Worm (Caenorhabditis elegans) whole organism, young adult: ENCODE results near the gene umps-1.
A peak's percentile ranks its signal among the peaks of the same experiment; 100 is the strongest.

ENCODE experiments used
- D2030.7 ChIP-seq: fragments of 200-800 bp; sonication (Bioruptor generic); IDR thresholded peaks from 2 replicates; pipeline ENCODE4 v1.3.6; 2022; ENCODE audit warnings: missing genetic modification reagents, missing genetic modification characterization, missing compliant biosample characterization
- F33H1.4 ChIP-seq: fragments of 200-800 bp; sonication (Bioruptor generic); IDR thresholded peaks from 2 replicates; pipeline ENCODE4 v1.3.6; 2022; ENCODE audit warnings: missing genetic modification reagents, missing genetic modification characterization, missing compliant biosample characterization
- F49E8.2 ChIP-seq: sonication (generic microtip); optimal IDR thresholded peaks from 3 replicates; lab custom pipeline; 2017; ENCODE audit warnings: missing genetic modification characterization, mild to moderate bottlenecking, missing compliant biosample characterization, antibody characterized with exemption, moderate library complexity; ENCODE audit not compliant: insufficient read depth
- F57A8.1 ChIP-seq: fragments of 200-800 bp; sonication (Bioruptor generic); optimal IDR thresholded peaks from 2 replicates; lab custom pipeline; 2018; ENCODE audit warnings: mild to moderate bottlenecking, missing genetic modification characterization, moderate library complexity, missing compliant biosample characterization
- F57C9.4 ChIP-seq: sonication (generic microtip); optimal IDR thresholded peaks from 2 replicates; lab custom pipeline; 2017; ENCODE audit warnings: mild to moderate bottlenecking, missing genetic modification characterization, missing compliant biosample characterization
- Y53G8AR.9 ChIP-seq: fragments of 200-800 bp; sonication (Bioruptor generic); conservative IDR thresholded peaks from 2 replicates; pipeline ENCODE4 v1.3.6; 2022; ENCODE audit warnings: missing genetic modification reagents, missing genetic modification characterization, missing compliant biosample characterization
- Y56A3A.18 ChIP-seq: fragments of 200-800 bp; sonication (Bioruptor generic); IDR thresholded peaks from 2 replicates; pipeline ENCODE4 v1.3.6; 2022; ENCODE audit warnings: missing genetic modification reagents, missing genetic modification characterization, missing compliant biosample characterization
- Y79H2A.3 ChIP-seq: fragments of 200-800 bp; sonication (Bioruptor generic); conservative IDR thresholded peaks from 2 replicates; pipeline ENCODE4 v1.3.6; 2022; ENCODE audit warnings: missing genetic modification reagents, missing genetic modification characterization, missing compliant biosample characterization
- attf-5 ChIP-seq: fragments of 200-800 bp; sonication (Bioruptor generic); optimal IDR thresholded peaks from 2 replicates; lab custom pipeline; 2018; ENCODE audit warnings: mild to moderate bottlenecking, missing genetic modification characterization, missing compliant biosample characterization
- cebp-1 ChIP-seq, 2 experiments: fragments of 200-800 bp in 1 of 2; sonication (Bioruptor generic) in 1 of 2; sonication (generic microtip) in 1 of 2; IDR thresholded peaks in 1 of 2; optimal IDR thresholded peaks in 1 of 2; 2 replicates each; pipeline versions ENCODE4 v1.3.6 to Lab custom; 2017 to 2022; ENCODE audit warnings: missing compliant biosample characterization in 2 of 2, missing genetic modification characterization in 2 of 2, mild to moderate bottlenecking in 1 of 2, missing genetic modification reagents in 1 of 2, moderate library complexity in 1 of 2
- ceh-27 ChIP-seq: fragments of 200-800 bp; sonication (Bioruptor generic); optimal IDR thresholded peaks from 2 replicates; lab custom pipeline; 2018; ENCODE audit warnings: mild to moderate bottlenecking, missing genetic modification characterization, moderate library complexity, missing compliant biosample characterization
- ceh-40 ChIP-seq: fragments of 200-800 bp; sonication (Bioruptor generic); IDR thresholded peaks from 2 replicates; pipeline ENCODE4 v1.3.6; 2022; ENCODE audit warnings: missing genetic modification characterization, missing compliant biosample characterization
- chd-7 ChIP-seq: sonication (generic microtip); optimal IDR thresholded peaks from 2 replicates; lab custom pipeline; 2016; ENCODE audit warnings: mild to moderate bottlenecking, missing genetic modification characterization, moderate library complexity, missing compliant biosample characterization
- die-1 ChIP-seq: sonication (generic microtip); optimal IDR thresholded peaks from 2 replicates; lab custom pipeline; 2016; ENCODE audit warnings: missing genotype, mild to moderate bottlenecking, missing genetic modification characterization, missing compliant biosample characterization
- dpl-1 ChIP-seq: fragments of 150-350 bp; optimal IDR thresholded peaks from 2 replicates; lab custom pipeline; 2014; ENCODE audit warnings: missing biosample characterization, missing genetic modification reagents, missing genetic modification characterization
- efl-1 ChIP-seq: fragments of 150-350 bp; optimal IDR thresholded peaks from 2 replicates; lab custom pipeline; 2014; ENCODE audit warnings: missing biosample characterization, missing genetic modification reagents, missing genetic modification characterization
- ekl-4 ChIP-seq: fragments of 200-800 bp; sonication (Bioruptor generic); IDR thresholded peaks from 2 replicates; pipeline ENCODE4 v1.3.6; 2022; ENCODE audit warnings: missing genetic modification reagents, missing genetic modification characterization, missing compliant biosample characterization
- hlh-12 ChIP-seq: sonication (generic microtip); optimal IDR thresholded peaks from 2 replicates; lab custom pipeline; 2016; ENCODE audit warnings: missing genetic modification characterization, missing compliant biosample characterization
- hlh-26 ChIP-seq: fragments of 200-800 bp; sonication (Bioruptor generic); conservative IDR thresholded peaks from 2 replicates; pipeline ENCODE4 v1.3.6; 2022; ENCODE audit warnings: missing genetic modification reagents, missing genetic modification characterization, missing compliant biosample characterization
- hmg-1.2 ChIP-seq: fragments of 200-800 bp; sonication (Bioruptor generic); IDR thresholded peaks from 2 replicates; pipeline ENCODE4 v1.3.6; 2022; ENCODE audit warnings: missing genetic modification reagents, missing genetic modification characterization, missing compliant biosample characterization
- let-607 ChIP-seq, 2 experiments: fragments of 200-800 bp in 1 of 2; sonication (Bioruptor generic) in 1 of 2; sonication (generic microtip) in 1 of 2; optimal IDR thresholded peaks; 2 replicates each; lab custom pipeline; 2016 to 2018; ENCODE audit warnings: mild to moderate bottlenecking in 2 of 2, missing compliant biosample characterization in 2 of 2, missing genetic modification characterization in 2 of 2, moderate library complexity in 2 of 2, missing genotype in 1 of 2
- lin-35 ChIP-seq, 3 experiments: fragments of 150-350 bp in 2 of 3; sonication (generic microtip) in 1 of 3; optimal IDR thresholded peaks; 2 replicates each; lab custom pipeline; 2014 to 2018; ENCODE audit warnings: missing biosample characterization in 3 of 3, missing genetic modification characterization in 3 of 3, missing genetic modification reagents in 3 of 3
- lin-40 ChIP-seq: sonication (generic microtip); optimal IDR thresholded peaks from 2 replicates; lab custom pipeline; 2016; ENCODE audit warnings: missing genetic modification characterization, mild to moderate bottlenecking, missing compliant biosample characterization, missing genotype, missing genetic modification reagents
- lin-54 ChIP-seq: fragments of 200-800 bp; sonication (Bioruptor generic); optimal IDR thresholded peaks from 2 replicates; lab custom pipeline; 2018; ENCODE audit warnings: mild to moderate bottlenecking, missing genetic modification characterization, missing compliant biosample characterization
- lsl-1 ChIP-seq: fragments of 200-800 bp; sonication (Bioruptor generic); optimal IDR thresholded peaks from 2 replicates; lab custom pipeline; 2018; ENCODE audit warnings: mild to moderate bottlenecking, missing genetic modification characterization, moderate library complexity, missing compliant biosample characterization
- madf-6 ChIP-seq: fragments of 200-800 bp; sonication (Bioruptor generic); IDR thresholded peaks from 2 replicates; pipeline ENCODE4 v1.3.6; 2022; ENCODE audit warnings: missing genetic modification reagents, missing genetic modification characterization, missing compliant biosample characterization
- mcd-1 ChIP-seq: fragments of 200-800 bp; sonication (Bioruptor generic); IDR thresholded peaks from 2 replicates; pipeline ENCODE4 v1.3.6; 2022; ENCODE audit warnings: missing genetic modification reagents, missing genetic modification characterization, missing compliant biosample characterization
- nfya-2 ChIP-seq: fragments of 200-800 bp; sonication (Bioruptor generic); IDR thresholded peaks from 2 replicates; pipeline ENCODE4 v1.3.6; 2022; ENCODE audit warnings: missing genetic modification reagents, missing genetic modification characterization, missing compliant biosample characterization
- snpc-1.3 ChIP-seq: sonication (generic microtip); optimal IDR thresholded peaks from 2 replicates; lab custom pipeline; 2017; ENCODE audit warnings: missing genetic modification characterization, mild to moderate bottlenecking, missing compliant biosample characterization, antibody characterized with exemption, moderate library complexity, missing genotype, missing genetic modification reagents; ENCODE audit not compliant: insufficient read depth
- snpc-3.4 ChIP-seq: sonication (generic microtip); optimal IDR thresholded peaks from 2 replicates; lab custom pipeline; 2017; ENCODE audit warnings: missing genetic modification characterization, mild to moderate bottlenecking, missing compliant biosample characterization, antibody characterized with exemption, moderate library complexity, missing genotype, missing genetic modification reagents
- snpc-4 ChIP-seq, 5 experiments: fragments of 150-350 bp in 1 of 5; sonication (generic microtip) in 4 of 5; optimal IDR thresholded peaks; 2 replicates each; lab custom pipeline; 2014 to 2018; ENCODE audit warnings: missing genetic modification characterization in 5 of 5, missing biosample characterization in 3 of 5, antibody characterized with exemption in 2 of 5, mild to moderate bottlenecking in 2 of 5, missing compliant biosample characterization in 2 of 5, missing genotype in 2 of 5, moderate library complexity in 2 of 5, missing genetic modification reagents in 1 of 5
- somi-1 ChIP-seq: fragments of 200-800 bp; sonication (Bioruptor generic); optimal IDR thresholded peaks from 2 replicates; lab custom pipeline; 2018; ENCODE audit warnings: mild to moderate bottlenecking, missing genetic modification characterization, missing compliant biosample characterization
- tlf-1 ChIP-seq: fragments of 200-800 bp; sonication (Bioruptor generic); optimal IDR thresholded peaks from 2 replicates; lab custom pipeline; 2018; ENCODE audit warnings: mild to moderate bottlenecking, missing genetic modification characterization, missing compliant biosample characterization
- unc-130 ChIP-seq: sonication (generic microtip); optimal IDR thresholded peaks from 2 replicates; lab custom pipeline; 2016; ENCODE audit warnings: missing genetic modification reagents, missing genetic modification characterization, missing compliant biosample characterization
- xnd-1 ChIP-seq: sonication (generic microtip); optimal IDR thresholded peaks from 2 replicates; lab custom pipeline; 2016; ENCODE audit warnings: missing genotype, missing genetic modification reagents, missing genetic modification characterization, missing compliant biosample characterization
- zfh-2 ChIP-seq: fragments of 200-800 bp; sonication (Bioruptor generic); conservative IDR thresholded peaks from 2 replicates; pipeline ENCODE4 v1.3.6; 2022; ENCODE audit warnings: missing genetic modification reagents, missing genetic modification characterization, missing compliant biosample characterization
- zim-3 ChIP-seq: sonication (generic microtip); optimal IDR thresholded peaks from 2 replicates; lab custom pipeline; 2017; ENCODE audit warnings: mild to moderate bottlenecking, missing genetic modification characterization, moderate library complexity, missing compliant biosample characterization
- ztf-6 ChIP-seq: fragments of 200-800 bp; sonication (Bioruptor generic); IDR thresholded peaks from 2 replicates; pipeline ENCODE4 v1.3.6; 2022; ENCODE audit warnings: missing genetic modification reagents, missing genetic modification characterization, missing compliant biosample characterization

umps-1 gene

DNA sequence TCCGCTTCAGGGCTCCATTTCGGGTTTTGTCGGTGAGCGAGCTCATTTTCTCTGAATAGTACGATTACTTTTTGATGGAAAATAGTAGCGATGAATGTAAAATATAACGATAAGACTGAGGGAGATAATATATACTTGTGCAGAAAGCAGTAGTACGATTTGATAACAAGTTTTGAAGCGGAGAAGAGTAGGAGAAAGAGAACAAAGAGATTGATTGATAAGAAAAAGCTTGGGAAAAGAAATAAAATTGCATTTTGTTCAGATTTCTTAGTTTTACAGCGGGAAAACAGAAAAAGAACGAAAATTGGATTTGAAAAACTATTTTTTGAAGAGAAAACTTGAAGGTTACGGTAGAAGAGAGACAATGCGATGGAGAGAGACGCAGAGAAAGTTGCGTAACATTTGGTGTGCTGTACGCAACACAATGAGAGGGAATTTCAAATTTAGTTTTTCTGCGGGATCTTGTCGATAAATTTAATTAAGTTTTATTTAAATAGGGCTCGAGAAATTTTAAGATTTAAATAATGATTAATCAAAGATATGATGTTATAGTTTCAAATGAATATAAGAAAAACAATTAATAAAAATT, at the start of gene umps-1:
Gene umps-1, minus strand, starts transcription at position 51 of the 589 bp plus-strand sequence.
- TF ChIP-seq xnd-1 (tag; lab: Kevin White, UChicago) (no peak), F49E8.2 (tag; lab: Kevin White, UChicago) (peak; percentile 47), cebp-1 (GFP tag; IDR thresholded peaks at IDR 0.05; lab: Robert Waterston, UW) (no peak), cebp-1 (tag; optimal IDR thresholded peaks at IDR 0.05; lab: Kevin White, UChicago) (peak; percentile 76), ceh-40 (GFP tag; lab: Robert Waterston, UW) (no peak), D2030.7 (GFP tag; lab: Robert Waterston, UW) (0 out of 2 replicates have a peak, but pooled peaks have one; percentile 28), snpc-1.3 (tag; lab: Kevin White, UChicago) (peak; percentile 35), snpc-3.4 (tag; lab: Kevin White, UChicago) (no peak), mcd-1 (GFP tag; lab: Robert Waterston, UW) (peak; percentile 70), somi-1 (GFP tag; lab: Kevin White, UChicago) (no peak), Y79H2A.3 (GFP tag; lab: Robert Waterston, UW) (no peak), lsl-1 (GFP tag; lab: Kevin White, UChicago) (peak; percentile 77), let-607 (tag; optimal IDR thresholded peaks at IDR 0.05; lab: Kevin White, UChicago) (peak in 1 of 2 experiments; percentile 18), unc-130 (no peak), nfya-2 (GFP tag; lab: Robert Waterston, UW) (no peak), lin-40 (tag; lab: Kevin White, UChicago) (peak; percentile 38), hmg-1.2 (peak; percentile 99), tlf-1 (GFP tag; lab: Kevin White, UChicago) (peak; percentile 23), lin-35 (GFP tag; optimal IDR thresholded peaks at IDR 0.05; lab: Kevin White, UChicago) (peak in 2 of 3 experiments; percentile 10 to 93), ekl-4 (0 out of 2 replicates have a peak, but pooled peaks have one; percentile 29), lin-54 (GFP tag; lab: Kevin White, UChicago) (peak; percentile 95), ceh-27 (GFP tag; lab: Kevin White, UChicago) (peak; percentile 38), F57A8.1 (GFP tag; lab: Kevin White, UChicago) (no peak), madf-6 (GFP tag; lab: Robert Waterston, UW) (peak; percentile 65), attf-5 (GFP tag; lab: Kevin White, UChicago) (peak; percentile 24), F33H1.4 (GFP tag; lab: Robert Waterston, UW) (peak; percentile 46; the same call in 1 of the 2 replicates), snpc-4 (GFP tag; optimal IDR thresholded peaks at IDR 0.05; lab: Kevin White, UChicago) (no peak), snpc-4 (tag; optimal IDR thresholded peaks at IDR 0.05; lab: Kevin White, UChicago) (peak in 1 of 4 experiments; percentile 28), ztf-6 (GFP tag; lab: Robert Waterston, UW) (no peak), hlh-12 (no peak), dpl-1 (GFP tag; lab: Kevin White, UChicago) (peak; percentile 70), efl-1 (GFP tag; lab: Kevin White, UChicago) (peak; percentile 83)

DNA sequence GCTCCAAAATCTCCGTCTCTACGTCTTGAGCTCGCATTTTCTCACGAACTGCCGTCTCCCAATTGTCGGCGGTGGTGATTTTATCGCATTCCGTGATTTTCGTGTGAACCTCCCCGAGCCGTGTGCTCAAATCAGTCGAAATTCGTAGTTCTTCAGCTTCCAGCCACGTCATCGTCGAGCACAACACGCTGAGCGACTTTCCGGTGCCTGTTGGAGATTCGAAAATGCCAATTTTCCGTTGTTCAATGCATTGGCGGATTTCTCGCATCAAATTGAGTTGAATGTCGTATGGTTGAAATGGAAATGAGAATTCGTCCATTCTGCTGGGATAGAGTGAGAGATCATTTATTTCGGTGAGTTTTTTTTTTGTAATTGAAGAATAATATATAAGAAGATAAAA, 47.5 kb upstream of the umps-1 start, which contains the start of the genes M03C11.3 and chl-1:
Gene M03C11.3, plus strand, starts transcription at position 153 of the 400 bp plus-strand sequence.
Gene chl-1, minus strand, starts transcription at position 323 of the 400 bp plus-strand sequence.
- TF ChIP-seq zim-3 (tag; lab: Kevin White, UChicago) (no peak), die-1 (tag; lab: Kevin White, UChicago) (no peak), hlh-26 (GFP tag; lab: Robert Waterston, UW) (no peak), zfh-2 (GFP tag; lab: Robert Waterston, UW) (peak; percentile 38; the same call in 1 of the 2 replicates), chd-7 (tag; lab: Kevin White, UChicago) (peak; percentile 16), Y56A3A.18 (peak; percentile 51; the same call in 1 of the 2 replicates), Y53G8AR.9 (GFP tag; lab: Robert Waterston, UW) (no peak), unc-130 (no peak), F57C9.4 (tag; lab: Kevin White, UChicago) (no peak)
